Worm (Caenorhabditis elegans): ENCODE data around the gene K03D3.5.

DNA sequence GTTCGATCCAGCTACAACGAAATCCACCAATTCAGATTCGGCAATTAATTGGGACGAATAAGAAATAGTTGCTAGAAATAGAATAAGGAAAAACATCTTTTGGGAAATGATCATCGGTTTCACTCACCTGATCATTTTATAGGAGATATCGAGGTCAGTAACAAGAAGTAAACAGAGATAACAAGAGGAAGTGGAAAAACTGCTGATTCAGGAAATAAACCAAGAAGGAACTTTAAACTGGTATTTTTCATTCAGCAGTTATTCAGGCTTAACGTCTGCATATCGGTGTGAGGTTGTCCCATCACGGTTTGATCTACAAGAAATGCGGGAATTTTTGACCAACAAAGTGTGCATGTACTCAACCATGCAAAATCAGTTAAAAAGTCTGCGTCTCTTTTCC, 8.2 kb upstream of the K03D3.5 start, which contains the start of gene K03D3.2:
- TF ChIP-seq ama-1 (optimal IDR thresholded peaks at IDR 0.05): no peak
- no peak for TF ChIP-seq scrt-1 (GFP tag; IDR thresholded peaks at IDR 0.05)
- no peak for TF ChIP-seq ets-7 (tag; optimal IDR thresholded peaks at IDR 0.05)
- TF ChIP-seq F13C5.2 (tag; optimal IDR thresholded peaks at IDR 0.05): no peak
- TF ChIP-seq tbx-37 (GFP tag; conservative IDR thresholded peaks at IDR 0.05): no peak
- TF ChIP-seq sea-1 (GFP tag; conservative IDR thresholded peaks at IDR 0.05): no peak
- no peak for TF ChIP-seq ceh-36 (tag; optimal IDR thresholded peaks at IDR 0.05)
- no peak for TF ChIP-seq B0310.2 (tag; optimal IDR thresholded peaks at IDR 0.05)
- no peak for TF ChIP-seq tbx-11 (GFP tag; IDR thresholded peaks at IDR 0.05)
- no peak for TF ChIP-seq ceh-13 (GFP tag; optimal IDR thresholded peaks at IDR 0.05)
